Fruit fly (Drosophila melanogaster): Measurements from ENCODE around the gene CG12229.

DNA sequence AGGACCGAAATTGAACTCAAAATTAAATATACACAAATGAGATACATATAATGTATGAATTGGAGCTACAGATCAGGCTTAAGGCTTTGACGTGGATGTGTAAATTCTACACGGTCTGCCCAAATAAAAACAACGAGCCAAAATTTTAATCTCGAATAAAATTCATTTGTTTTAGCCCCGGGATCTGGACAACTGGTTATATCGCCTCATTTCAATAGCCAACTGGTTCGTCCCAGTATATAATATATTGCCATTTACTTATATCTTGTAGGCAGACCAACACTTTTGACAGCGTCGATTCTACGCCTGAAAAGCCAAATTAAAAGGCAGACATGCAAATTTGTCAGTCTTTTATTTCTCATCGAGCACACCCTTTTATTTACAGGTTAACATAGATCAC lies 43.1 kb downstream of the CG12229 start:
- TF ChIP-seq rgr (GFP tag; optimal IDR thresholded peaks at IDR 0.05) (no peak), pan (optimal IDR thresholded peaks at IDR 0.05) (no peak), CG32264 (GFP tag; optimal IDR thresholded peaks at IDR 0.05) (no peak), Vsx2 (GFP tag; optimal IDR thresholded peaks at IDR 0.05; ENCODE audit: partially characterized antibody) (no peak), usp (GFP tag; optimal IDR thresholded peaks at IDR 0.05) (no peak), psq (GFP tag; optimal IDR thresholded peaks at IDR 0.05) (no peak), Jra (GFP tag; optimal IDR thresholded peaks at IDR 0.05) (no peak), CG9705 (GFP tag; optimal IDR thresholded peaks at IDR 0.05) (no peak), Hr78 (GFP tag; optimal IDR thresholded peaks at IDR 0.05) (no peak), Myc (optimal IDR thresholded peaks at IDR 0.05) (no peak), h (GFP tag; optimal IDR thresholded peaks at IDR 0.05) (no peak), N (GFP tag; optimal IDR thresholded peaks at IDR 0.05) (no peak)
